Worm (Caenorhabditis elegans): ENCODE data around the gene M163.7.

The M163.7 gene

DNA sequence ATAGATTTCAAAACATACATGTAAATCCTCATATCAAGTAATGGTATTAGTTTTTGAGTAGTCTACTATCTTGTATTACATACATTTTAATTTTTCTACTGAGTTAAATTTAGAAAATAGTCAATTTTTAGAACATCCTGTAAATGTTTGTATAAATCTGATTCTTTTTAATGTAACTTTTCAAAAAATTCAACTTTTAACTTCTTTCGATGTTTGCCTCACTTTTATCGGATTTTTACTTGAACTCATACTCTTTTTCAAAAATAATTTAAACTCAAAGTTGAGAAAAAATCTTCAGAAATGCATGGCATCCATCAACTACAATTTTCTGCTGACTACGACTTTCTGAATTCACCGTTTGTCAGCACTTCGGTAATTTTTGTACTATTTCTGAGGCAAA is at the start of gene M163.7:
M163.7 (plus strand) TSS at position 301 of the 400 bp plus-strand sequence.
- TF ChIP-seq pha-4 (GFP tag; IDR thresholded peaks at IDR 0.05) (no peak), pha-4 (tag; optimal IDR thresholded peaks at IDR 0.05) (no peak), ama-1 (optimal IDR thresholded peaks at IDR 0.05) (no peak), nhr-6 (tag; optimal IDR thresholded peaks at IDR 0.05) (no peak), zag-1 (tag; optimal IDR thresholded peaks at IDR 0.05) (no peak), unc-62 (GFP tag; optimal IDR thresholded peaks at IDR 0.05 in 1 of 2) (no peak), unc-62 (tag; optimal IDR thresholded peaks at IDR 0.05) (no peak), Y75B8A.6 (GFP tag; IDR thresholded peaks at IDR 0.05) (no peak), gei-8 (GFP tag; optimal IDR thresholded peaks at IDR 0.05) (no peak), ZK337.2 (GFP tag; IDR thresholded peaks at IDR 0.05) (no peak), F44E2.7 (GFP tag; IDR thresholded peaks at IDR 0.05) (no peak), nhr-41 (GFP tag; IDR thresholded peaks at IDR 0.05) (no peak), lsy-2 (tag; optimal IDR thresholded peaks at IDR 0.05) (no peak), nhr-42 (GFP tag; IDR thresholded peaks at IDR 0.05) (no peak), mes-2 (tag; optimal IDR thresholded peaks at IDR 0.05; ENCODE audit: poor library complexity, severe bottlenecking) (no peak), ZK546.5 (tag; optimal IDR thresholded peaks at IDR 0.05) (no peak), fos-1 (tag; optimal IDR thresholded peaks at IDR 0.05) (no peak), hlh-11 (tag; optimal IDR thresholded peaks at IDR 0.05) (no peak)

DNA sequence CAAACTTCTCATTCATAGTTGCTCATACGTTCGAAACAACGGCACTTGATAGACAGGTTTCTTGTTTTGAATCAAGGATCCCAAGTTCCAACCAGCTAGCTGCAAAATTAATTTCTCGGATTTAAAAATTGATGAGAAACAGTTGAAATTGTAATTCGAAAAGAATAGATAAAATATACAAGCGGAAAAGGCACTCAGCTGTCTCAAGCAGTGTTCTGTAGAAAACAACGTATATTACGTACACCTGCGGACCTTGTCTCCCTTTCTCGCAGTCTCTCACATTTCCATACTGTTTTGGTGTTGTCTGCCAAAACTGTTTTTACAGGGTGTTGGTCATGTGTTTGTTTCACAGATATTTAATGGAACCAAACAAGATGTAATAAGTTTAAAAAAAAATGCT is 49.0 kb upstream of the M163.7 start, which contains the start of gene F23D12.10:
F23D12.10 (minus strand) TSS at position 101 of the 400 bp plus-strand sequence.
- TF ChIP-seq snpc-1.2 (GFP tag; IDR thresholded peaks at IDR 0.05) (no peak), ZK546.5 (tag; optimal IDR thresholded peaks at IDR 0.05) (no peak), F10B5.3 (tag; optimal IDR thresholded peaks at IDR 0.05) (no peak), hlh-11 (tag; optimal IDR thresholded peaks at IDR 0.05) (no peak), jun-1 (tag; optimal IDR thresholded peaks at IDR 0.05) (no peak), dmd-9 (GFP tag; IDR thresholded peaks at IDR 0.05) (no peak), lir-3 (tag; optimal IDR thresholded peaks at IDR 0.05) (no peak), F49E8.2 (tag; optimal IDR thresholded peaks at IDR 0.05; ENCODE audit: borderline replicate concordance) (no peak), ceh-62 (tag; optimal IDR thresholded peaks at IDR 0.05) (no peak), Y105C5A.15 (GFP tag; IDR thresholded peaks at IDR 0.05) (no peak), dve-1 (tag; optimal IDR thresholded peaks at IDR 0.05; ENCODE audit: insufficient read depth) (no peak), arid-1 (GFP tag; conservative IDR thresholded peaks at IDR 0.05) (no peak), zag-1 (tag; optimal IDR thresholded peaks at IDR 0.05) (no peak), zfp-2 (tag; optimal IDR thresholded peaks at IDR 0.05) (no peak), sdz-12 (GFP tag; optimal IDR thresholded peaks at IDR 0.05) (no peak), lsy-2 (tag; optimal IDR thresholded peaks at IDR 0.05) (no peak)

DNA sequence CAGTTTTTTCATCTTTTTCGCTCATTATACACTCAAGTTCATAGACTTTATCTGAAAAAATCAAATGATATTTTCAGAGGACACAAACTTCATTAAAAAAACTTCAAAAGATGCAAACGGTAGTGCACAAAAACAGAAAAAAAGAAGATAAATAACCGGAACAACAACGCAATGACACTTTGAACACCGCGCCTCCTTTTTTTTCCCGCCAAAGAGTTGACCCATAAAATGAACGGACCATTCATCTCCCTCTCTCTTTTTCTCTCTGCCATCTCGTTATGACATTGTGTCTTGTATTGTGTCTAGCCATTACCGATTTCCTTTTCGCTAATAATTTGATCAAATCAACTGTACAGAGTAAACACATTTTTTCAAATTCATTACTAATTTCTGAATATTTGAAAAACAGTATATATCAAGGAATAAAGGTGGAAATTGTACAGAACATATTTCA is 43.1 kb upstream of the M163.7 start, which contains the start of gene F23D12.2:
F23D12.2 (minus strand) TSS at position 51 of the 454 bp plus-strand sequence.
- TF ChIP-seq mxl-2 (GFP tag; conservative IDR thresholded peaks at IDR 0.05) (no peak), unc-62 (GFP tag; optimal IDR thresholded peaks at IDR 0.05 in 1 of 2) (peak in 1 of 2 experiments; percentile 62), unc-62 (tag; optimal IDR thresholded peaks at IDR 0.05) (no peak), spr-3 (GFP tag; optimal IDR thresholded peaks at IDR 0.05) (no peak), ZK337.2 (GFP tag; IDR thresholded peaks at IDR 0.05) (no peak), skn-1 (tag; optimal IDR thresholded peaks at IDR 0.05) (no peak)

DNA sequence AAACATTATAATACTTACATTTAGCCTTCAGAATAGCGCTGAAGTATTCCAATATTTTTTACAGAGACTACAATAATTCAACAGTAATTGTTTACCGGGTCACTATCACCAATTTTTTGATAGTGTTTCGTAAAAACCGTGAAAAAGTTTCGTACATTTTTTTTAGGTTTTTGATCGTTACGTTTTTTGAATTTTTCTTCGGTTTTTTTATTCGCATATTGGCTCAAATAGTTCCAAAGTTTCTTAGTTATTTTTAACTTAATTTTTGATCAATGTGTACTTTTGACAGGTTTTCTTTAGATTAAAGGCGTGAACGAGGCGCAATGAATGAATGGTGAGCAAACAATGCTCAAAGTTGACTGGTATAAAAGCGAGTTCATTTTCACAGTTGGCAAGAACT is 41.5 kb upstream of the M163.7 start, which contains the start of gene fipr-3:
fipr-3 (plus strand) TSS at position 301 of the 400 bp plus-strand sequence.
- TF ChIP-seq madf-9 (GFP tag; conservative IDR thresholded peaks at IDR 0.05), result no peak
- peak; percentile 3 for TF ChIP-seq T20F7.1 (GFP tag; optimal IDR thresholded peaks at IDR 0.05)
- no peak for TF ChIP-seq unc-130 (GFP tag; optimal IDR thresholded peaks at IDR 0.05)
- TF ChIP-seq unc-39 (tag; optimal IDR thresholded peaks at IDR 0.05), result no peak
- no peak for TF ChIP-seq Y105C5A.15 (GFP tag; IDR thresholded peaks at IDR 0.05)
- no peak for TF ChIP-seq lin-39 (tag; optimal IDR thresholded peaks at IDR 0.05)
- no peak for TF ChIP-seq zag-1 (tag; optimal IDR thresholded peaks at IDR 0.05)

Measured in whole organism, L4 larva.